Worm (Caenorhabditis elegans): ENCODE data around the gene C53A5.9.

DNA sequence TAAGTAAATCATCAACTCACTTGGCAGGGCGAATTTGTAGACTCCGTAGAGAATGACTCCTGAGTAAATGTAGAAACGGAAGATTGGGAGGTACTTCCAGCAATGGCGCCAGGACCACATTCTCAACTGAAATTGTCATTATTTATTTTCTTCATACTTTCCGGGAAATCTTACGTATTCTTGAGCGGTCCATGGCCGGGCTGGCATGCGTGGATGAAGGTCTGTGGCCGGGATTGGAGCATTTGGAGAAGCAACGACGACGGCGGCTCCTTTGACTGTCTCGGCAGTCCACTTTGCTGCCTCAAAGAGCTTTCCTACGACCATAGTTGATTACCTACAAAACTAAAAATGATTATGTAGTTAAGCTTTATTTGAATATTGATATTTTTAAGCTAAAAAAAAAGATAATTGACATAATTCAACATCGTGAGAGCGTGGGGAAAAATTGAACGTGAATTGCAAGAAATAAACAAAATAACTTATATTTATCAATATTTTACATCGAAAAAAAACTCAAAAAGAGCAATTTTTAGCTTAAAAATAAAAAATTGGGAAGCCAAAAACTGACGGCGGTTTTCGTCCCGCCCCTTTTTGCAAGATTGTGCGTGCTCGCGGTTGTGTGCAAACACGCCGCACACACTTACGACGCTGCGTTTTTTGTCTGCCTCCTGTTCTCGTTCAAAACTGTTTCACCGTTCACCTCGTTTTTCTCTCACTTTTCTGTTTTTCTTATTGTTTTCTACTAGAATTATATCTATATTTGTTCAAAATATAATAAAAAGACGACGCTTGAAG lies 34.7 kb downstream of the C53A5.9 start, which contains the start of gene ril-1:
- TF ChIP-seq sea-2 (GFP tag; optimal IDR thresholded peaks at IDR 0.05) (no peak), nhr-11 (tag; optimal IDR thresholded peaks at IDR 0.05) (no peak), elt-1 (tag; optimal IDR thresholded peaks at IDR 0.05) (no peak), nhr-77 (tag; optimal IDR thresholded peaks at IDR 0.05) (no peak), nhr-43 (tag; optimal IDR thresholded peaks at IDR 0.05; ENCODE audit: poor library complexity, severe bottlenecking) (no peak), ztf-4 (tag; optimal IDR thresholded peaks at IDR 0.05) (no peak), skn-1 (tag; optimal IDR thresholded peaks at IDR 0.05) (no peak), nhr-12 (tag; optimal IDR thresholded peaks at IDR 0.05) (no peak), nhr-237 (tag; optimal IDR thresholded peaks at IDR 0.05) (no peak), lin-39 (tag; optimal IDR thresholded peaks at IDR 0.05) (no peak), snpc-4 (tag; optimal IDR thresholded peaks at IDR 0.05) (no peak), R02D3.7 (tag; optimal IDR thresholded peaks at IDR 0.05) (no peak)
